Worm (Caenorhabditis elegans) whole organism, young adult: Measurements from ENCODE around the gene vhp-1.

Experiments used
- B0019.2 ChIP-seq: fragments of 200-800 bp; sonication (Bioruptor generic); conservative IDR thresholded peaks from 2 replicates; pipeline ENCODE4 v1.3.6; 2022; ENCODE audit warnings: missing genetic modification reagents, missing genetic modification characterization, missing compliant biosample characterization
- B0261.1 ChIP-seq: sonication (generic microtip); optimal IDR thresholded peaks from 2 replicates; lab custom pipeline; 2016; ENCODE audit warnings: mild to moderate bottlenecking, missing genetic modification characterization, moderate library complexity, missing compliant biosample characterization
- B0336.3 ChIP-seq: fragments of 200-800 bp; sonication (Bioruptor generic); IDR thresholded peaks from 2 replicates; pipeline ENCODE4 v1.3.6; 2022; ENCODE audit warnings: missing genetic modification characterization, missing compliant biosample characterization
- C06A6.2 ChIP-seq: fragments of 200-800 bp; sonication (Bioruptor generic); conservative IDR thresholded peaks from 2 replicates; pipeline ENCODE4 v1.3.6; 2022; ENCODE audit warnings: missing genetic modification characterization, missing compliant biosample characterization
- D2030.7 ChIP-seq: fragments of 200-800 bp; sonication (Bioruptor generic); IDR thresholded peaks from 2 replicates; pipeline ENCODE4 v1.3.6; 2022; ENCODE audit warnings: missing genetic modification reagents, missing genetic modification characterization, missing compliant biosample characterization
- F10E7.11 ChIP-seq: sonication (generic microtip); optimal IDR thresholded peaks from 2 replicates; lab custom pipeline; 2017; ENCODE audit warnings: mild to moderate bottlenecking, missing genetic modification characterization, moderate library complexity, missing compliant biosample characterization
- F33H1.4 ChIP-seq: fragments of 200-800 bp; sonication (Bioruptor generic); IDR thresholded peaks from 2 replicates; pipeline ENCODE4 v1.3.6; 2022; ENCODE audit warnings: missing genetic modification reagents, missing genetic modification characterization, missing compliant biosample characterization
- F39B2.1 ChIP-seq: fragments of 200-800 bp; sonication (Bioruptor generic); IDR thresholded peaks from 2 replicates; pipeline ENCODE4 v1.3.6; 2022; ENCODE audit warnings: missing genetic modification reagents, missing genetic modification characterization, missing compliant biosample characterization
- F57C9.4 ChIP-seq: sonication (generic microtip); optimal IDR thresholded peaks from 2 replicates; lab custom pipeline; 2017; ENCODE audit warnings: mild to moderate bottlenecking, missing genetic modification characterization, missing compliant biosample characterization
- K12H6.12 ChIP-seq: fragments of 200-800 bp; sonication (Bioruptor generic); optimal IDR thresholded peaks from 2 replicates; lab custom pipeline; 2018; ENCODE audit warnings: mild to moderate bottlenecking, missing genetic modification characterization, missing compliant biosample characterization
- Y67H2A.10 ChIP-seq: fragments of 200-800 bp; sonication (Bioruptor generic); conservative IDR thresholded peaks from 2 replicates; pipeline ENCODE4 v1.3.6; 2022; ENCODE audit warnings: missing genetic modification reagents, missing genetic modification characterization, missing compliant biosample characterization
- Y95B8A.8 ChIP-seq: fragments of 200-800 bp; sonication (Bioruptor generic); IDR thresholded peaks from 2 replicates; pipeline ENCODE4 v1.3.6; 2022; ENCODE audit warnings: missing genetic modification reagents, missing genetic modification characterization, missing compliant biosample characterization
- ZK185.1 ChIP-seq: sonication (generic microtip); optimal IDR thresholded peaks from 2 replicates; lab custom pipeline; 2016; ENCODE audit warnings: mild to moderate bottlenecking, missing genetic modification characterization, missing compliant biosample characterization; ENCODE audit not compliant: poor library complexity, severe bottlenecking
- akir-1 ChIP-seq: fragments of 200-800 bp; sonication (Bioruptor generic); optimal IDR thresholded peaks from 2 replicates; lab custom pipeline; 2018; ENCODE audit warnings: mild to moderate bottlenecking, missing genetic modification characterization, moderate library complexity, missing compliant biosample characterization
- athp-1 ChIP-seq: sonication (generic microtip); optimal IDR thresholded peaks from 2 replicates; lab custom pipeline; 2017; ENCODE audit warnings: mild to moderate bottlenecking, missing genetic modification characterization, missing compliant biosample characterization
- attf-6 ChIP-seq: fragments of 200-800 bp; sonication (Bioruptor generic); IDR thresholded peaks from 2 replicates; pipeline ENCODE4 v1.3.6; 2022; ENCODE audit warnings: missing genetic modification reagents, missing genetic modification characterization, missing compliant biosample characterization
- bed-1 ChIP-seq: fragments of 200-800 bp; sonication (Bioruptor generic); IDR thresholded peaks from 2 replicates; pipeline ENCODE4 v1.3.6; 2022; ENCODE audit warnings: missing genetic modification reagents, missing genetic modification characterization, missing compliant biosample characterization
- bed-2 ChIP-seq: fragments of 200-800 bp; sonication (Bioruptor generic); IDR thresholded peaks from 2 replicates; pipeline ENCODE4 v1.3.6; 2022; ENCODE audit warnings: missing genetic modification reagents, missing genetic modification characterization, missing compliant biosample characterization
- ccch-3 ChIP-seq: fragments of 200-800 bp; sonication (Bioruptor generic); optimal IDR thresholded peaks from 2 replicates; lab custom pipeline; 2018; ENCODE audit warnings: mild to moderate bottlenecking, missing genetic modification characterization, missing compliant biosample characterization
- cebp-2 ChIP-seq: fragments of 200-800 bp; sonication (Bioruptor generic); IDR thresholded peaks from 2 replicates; pipeline ENCODE4 v1.3.6; 2022; ENCODE audit warnings: missing genetic modification characterization, missing compliant biosample characterization
- ceh-40 ChIP-seq: fragments of 200-800 bp; sonication (Bioruptor generic); IDR thresholded peaks from 2 replicates; pipeline ENCODE4 v1.3.6; 2022; ENCODE audit warnings: missing genetic modification characterization, missing compliant biosample characterization
- dpl-1 ChIP-seq: fragments of 150-350 bp; optimal IDR thresholded peaks from 2 replicates; lab custom pipeline; 2014; ENCODE audit warnings: missing biosample characterization, missing genetic modification reagents, missing genetic modification characterization
- egrh-3 ChIP-seq: fragments of 200-800 bp; sonication (Bioruptor generic); IDR thresholded peaks from 2 replicates; pipeline ENCODE4 v1.3.6; 2022; ENCODE audit warnings: missing genetic modification reagents, missing genetic modification characterization, missing compliant biosample characterization
- ekl-4 ChIP-seq: fragments of 200-800 bp; sonication (Bioruptor generic); IDR thresholded peaks from 2 replicates; pipeline ENCODE4 v1.3.6; 2022; ENCODE audit warnings: missing genetic modification reagents, missing genetic modification characterization, missing compliant biosample characterization
- fkh-3 ChIP-seq: sonication (generic microtip); optimal IDR thresholded peaks from 2 replicates; lab custom pipeline; 2016; ENCODE audit warnings: mild to moderate bottlenecking, missing genetic modification characterization, missing compliant biosample characterization
- hrde-1 ChIP-seq: sonication (generic microtip); optimal IDR thresholded peaks from 2 replicates; lab custom pipeline; 2016; ENCODE audit warnings: missing genetic modification characterization, mild to moderate bottlenecking, missing compliant biosample characterization, moderate library complexity, missing genotype, missing genetic modification reagents, borderline replicate concordance
- let-526 ChIP-seq: fragments of 200-800 bp; sonication (Bioruptor generic); IDR thresholded peaks from 2 replicates; pipeline ENCODE4 v1.3.6; 2022; ENCODE audit warnings: missing genetic modification reagents, missing genetic modification characterization, missing compliant biosample characterization
- lin-35 ChIP-seq, 3 experiments: fragments of 150-350 bp in 2 of 3; sonication (generic microtip) in 1 of 3; optimal IDR thresholded peaks; 2 replicates each; lab custom pipeline; 2014 to 2018; ENCODE audit warnings: missing biosample characterization in 3 of 3, missing genetic modification characterization in 3 of 3, missing genetic modification reagents in 3 of 3
- lin-54 ChIP-seq: fragments of 200-800 bp; sonication (Bioruptor generic); optimal IDR thresholded peaks from 2 replicates; lab custom pipeline; 2018; ENCODE audit warnings: mild to moderate bottlenecking, missing genetic modification characterization, missing compliant biosample characterization
- lsy-27 ChIP-seq: sonication (generic microtip); optimal IDR thresholded peaks from 2 replicates; lab custom pipeline; 2017; ENCODE audit warnings: missing genetic modification characterization, mild to moderate bottlenecking, missing compliant biosample characterization, antibody characterized with exemption, missing genotype, borderline replicate concordance; ENCODE audit not compliant: insufficient read depth
- madf-10 ChIP-seq: sonication (generic microtip); optimal IDR thresholded peaks from 2 replicates; lab custom pipeline; 2016; ENCODE audit warnings: mild to moderate bottlenecking, missing genetic modification characterization, missing compliant biosample characterization
- madf-6 ChIP-seq: fragments of 200-800 bp; sonication (Bioruptor generic); IDR thresholded peaks from 2 replicates; pipeline ENCODE4 v1.3.6; 2022; ENCODE audit warnings: missing genetic modification reagents, missing genetic modification characterization, missing compliant biosample characterization
- mcd-1 ChIP-seq: fragments of 200-800 bp; sonication (Bioruptor generic); IDR thresholded peaks from 2 replicates; pipeline ENCODE4 v1.3.6; 2022; ENCODE audit warnings: missing genetic modification reagents, missing genetic modification characterization, missing compliant biosample characterization
- mes-4 ChIP-seq: sonication (generic microtip); optimal IDR thresholded peaks from 2 replicates; lab custom pipeline; 2016; ENCODE audit warnings: missing genotype, missing genetic modification characterization, missing compliant biosample characterization
- mxl-1 ChIP-seq: sonication (generic microtip); optimal IDR thresholded peaks from 2 replicates; lab custom pipeline; 2016; ENCODE audit warnings: missing genetic modification characterization, missing compliant biosample characterization
- nfya-2 ChIP-seq: fragments of 200-800 bp; sonication (Bioruptor generic); IDR thresholded peaks from 2 replicates; pipeline ENCODE4 v1.3.6; 2022; ENCODE audit warnings: missing genetic modification reagents, missing genetic modification characterization, missing compliant biosample characterization
- nfyb-1 ChIP-seq: fragments of 200-800 bp; sonication (Bioruptor generic); IDR thresholded peaks from 2 replicates; pipeline ENCODE4 v1.3.6; 2022; ENCODE audit warnings: missing genetic modification reagents, missing genetic modification characterization, missing compliant biosample characterization
- nhr-90 ChIP-seq: sonication (generic microtip); optimal IDR thresholded peaks from 2 replicates; lab custom pipeline; 2016; ENCODE audit warnings: missing genotype, mild to moderate bottlenecking, missing genetic modification characterization, missing compliant biosample characterization
- sdz-38 ChIP-seq: sonication (generic microtip); optimal IDR thresholded peaks from 2 replicates; lab custom pipeline; 2016; ENCODE audit warnings: missing genotype, missing genetic modification characterization, missing compliant biosample characterization
- snpc-3.4 ChIP-seq: sonication (generic microtip); optimal IDR thresholded peaks from 2 replicates; lab custom pipeline; 2017; ENCODE audit warnings: missing genetic modification characterization, mild to moderate bottlenecking, missing compliant biosample characterization, antibody characterized with exemption, moderate library complexity, missing genotype, missing genetic modification reagents
- somi-1 ChIP-seq: fragments of 200-800 bp; sonication (Bioruptor generic); optimal IDR thresholded peaks from 2 replicates; lab custom pipeline; 2018; ENCODE audit warnings: mild to moderate bottlenecking, missing genetic modification characterization, missing compliant biosample characterization
- tbx-9 ChIP-seq: sonication (generic microtip); optimal IDR thresholded peaks from 2 replicates; lab custom pipeline; 2016; ENCODE audit warnings: borderline replicate concordance, missing genetic modification characterization, inconsistent platforms, missing compliant biosample characterization
- tlf-1 ChIP-seq: fragments of 200-800 bp; sonication (Bioruptor generic); optimal IDR thresholded peaks from 2 replicates; lab custom pipeline; 2018; ENCODE audit warnings: mild to moderate bottlenecking, missing genetic modification characterization, missing compliant biosample characterization
- unc-62 ChIP-seq: fragments of 150-350 bp; optimal IDR thresholded peaks from 2 replicates; lab custom pipeline; 2014; ENCODE audit warnings: missing biosample characterization, missing genetic modification reagents, missing genetic modification characterization
- xnd-1 ChIP-seq: sonication (generic microtip); optimal IDR thresholded peaks from 2 replicates; lab custom pipeline; 2016; ENCODE audit warnings: missing genotype, missing genetic modification reagents, missing genetic modification characterization, missing compliant biosample characterization

The vhp-1 gene

DNA sequence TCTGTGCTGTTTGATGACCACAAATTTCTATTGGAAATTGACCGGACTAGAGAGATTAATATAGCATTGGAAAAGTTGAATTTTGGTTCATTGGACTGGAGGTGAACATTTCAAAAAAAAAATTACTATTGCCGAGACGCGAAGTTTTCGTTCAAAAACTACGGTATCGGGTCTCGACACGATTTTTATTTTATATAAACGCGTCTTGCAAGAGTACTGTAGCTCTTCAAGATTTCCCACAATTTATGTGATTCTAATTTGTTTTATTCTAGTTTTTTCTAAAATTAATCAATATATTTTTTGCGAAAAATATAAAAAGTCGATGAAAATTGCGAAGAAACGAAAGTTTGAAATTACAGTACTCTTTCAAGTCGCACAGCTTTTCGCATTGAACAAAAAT is 47.6 kb downstream of the vhp-1 start, which contains the start of gene F09E5.12:
Gene F09E5.12, minus strand, starts transcription at position 101 of the 400 bp plus-strand sequence.
- no peak for TF ChIP-seq madf-10 (tag; lab: Kevin White, UChicago)
- TF ChIP-seq lin-54 (GFP tag; lab: Kevin White, UChicago), result no peak
- no peak for TF ChIP-seq somi-1 (GFP tag; lab: Kevin White, UChicago)
- no peak for TF ChIP-seq mes-4 (tag; lab: Kevin White, UChicago)
- no peak for TF ChIP-seq bed-1

DNA sequence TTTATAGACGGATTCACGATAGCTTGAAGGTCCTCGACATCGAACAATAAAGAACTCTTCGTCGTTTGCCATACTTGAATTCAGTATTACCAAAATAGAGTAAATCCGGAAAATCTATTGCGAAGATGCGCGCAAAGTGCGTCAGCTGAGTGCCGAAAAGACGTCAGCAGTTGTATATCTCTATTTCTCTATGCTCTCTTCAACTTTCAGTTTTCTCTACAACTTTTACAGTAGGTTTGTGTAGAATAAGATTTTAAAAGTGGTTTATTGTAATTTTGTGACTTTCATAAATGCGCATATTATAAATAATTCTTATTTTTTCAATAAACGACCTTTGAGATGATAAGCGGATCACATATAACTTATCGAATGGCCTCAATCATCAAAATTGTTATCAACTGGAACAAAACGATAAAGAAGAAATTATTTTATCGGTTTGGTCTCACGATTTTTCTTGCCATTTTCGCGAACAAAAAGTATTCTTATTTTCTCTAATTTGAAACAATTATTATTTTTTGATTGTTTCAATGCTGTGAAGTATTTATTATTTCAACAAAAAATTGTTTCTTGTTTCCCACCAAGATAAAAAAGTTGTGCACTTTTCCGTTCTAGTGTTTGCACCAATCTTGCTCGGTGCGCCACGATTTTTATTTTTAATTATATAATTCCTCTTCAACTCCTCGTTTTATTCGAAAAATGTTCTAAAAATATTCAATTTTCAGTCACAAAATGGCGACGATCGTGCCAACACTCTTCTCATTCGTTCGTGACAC is 50.4 kb downstream of the vhp-1 start, which contains the start of the genes agt-2 and F09E5.3:
Gene agt-2, minus strand, starts transcription at position 553 of the 773 bp plus-strand sequence.
Gene F09E5.3, plus strand, starts transcription at position 723 of the 773 bp plus-strand sequence.
- TF ChIP-seq tbx-9 (tag; lab: Kevin White, UChicago) (no peak), let-526 (GFP tag; lab: Robert Waterston, UW) (no peak), nfyb-1 (peak; percentile 77), lin-35 (GFP tag; optimal IDR thresholded peaks at IDR 0.05; lab: Kevin White, UChicago) (peak in 2 of 3 experiments; percentile 72 to 91), snpc-3.4 (no peak), hrde-1 (no peak), nfya-2 (GFP tag; lab: Robert Waterston, UW) (no peak), ceh-40 (no peak), egrh-3 (GFP tag; lab: Robert Waterston, UW) (no peak), unc-62 (GFP tag; lab: Kevin White, UChicago) (no peak), F10E7.11 (tag; lab: Kevin White, UChicago) (no peak), bed-2 (GFP tag; lab: Robert Waterston, UW) (no peak), B0336.3 (GFP tag; lab: Robert Waterston, UW) (peak; percentile 52; the same call in 1 of the 2 replicates), K12H6.12 (tag; lab: Kevin White, UChicago) (peak; percentile 75), dpl-1 (GFP tag; lab: Kevin White, UChicago) (peak; percentile 45), ZK185.1 (tag; lab: Kevin White, UChicago) (peak; percentile 84), Y95B8A.8 (GFP tag; lab: Robert Waterston, UW) (no peak), ekl-4 (peak; percentile 91), madf-6 (peak; percentile 82), mcd-1 (GFP tag; lab: Robert Waterston, UW) (peak; percentile 82), F33H1.4 (GFP tag; lab: Robert Waterston, UW) (peak; percentile 53), cebp-2 (GFP tag; lab: Robert Waterston, UW) (no peak), Y67H2A.10 (no peak), nhr-90 (tag; lab: Kevin White, UChicago) (no peak), B0261.1 (tag; lab: Kevin White, UChicago) (no peak), B0019.2 (no peak), fkh-3 (no peak), mxl-1 (tag; lab: Kevin White, UChicago) (no peak), lsy-27 (no peak), ccch-3 (no peak), athp-1 (peak; percentile 37), F57C9.4 (tag; lab: Kevin White, UChicago) (no peak), bed-1 (no peak), F39B2.1 (GFP tag; lab: Robert Waterston, UW) (no peak), akir-1 (GFP tag; lab: Kevin White, UChicago) (no peak), sdz-38 (tag; lab: Kevin White, UChicago) (no peak), C06A6.2 (GFP tag; lab: Robert Waterston, UW) (peak; percentile 75; the same call in 1 of the 2 replicates), attf-6 (GFP tag; lab: Robert Waterston, UW) (no peak), D2030.7 (0 out of 2 replicates have a peak, but pooled peaks have one; percentile 55), xnd-1 (tag; lab: Kevin White, UChicago) (no peak), tlf-1 (GFP tag; lab: Kevin White, UChicago) (peak; percentile 40)
